Fruit fly (Drosophila melanogaster) whole organism, wandering third instar larva: ENCODE results near the gene CG32109.

Experiments
- Abd-B ChIP-seq: fragments of >200 bp; optimal IDR thresholded peaks from 2 replicates; lab custom pipeline; 2017; ENCODE audit warnings: missing biosample characterization, missing genetic modification characterization
- CG32264 ChIP-seq: fragments of 200-800 bp; sonication (Bioruptor generic); optimal IDR thresholded peaks from 2 replicates; lab custom pipeline; 2016; ENCODE audit warnings: missing biosample characterization, missing genetic modification characterization
- CG9705 ChIP-seq: fragments of 200-800 bp; sonication (Bioruptor generic); optimal IDR thresholded peaks from 2 replicates; lab custom pipeline; 2018; ENCODE audit warnings: missing biosample characterization, mild to moderate bottlenecking, missing genetic modification characterization
- CrebA ChIP-seq: fragments of 200-800 bp; sonication (Bioruptor generic); optimal IDR thresholded peaks from 2 replicates; lab custom pipeline; 2016; ENCODE audit warnings: missing biosample characterization, mild to moderate bottlenecking, missing genetic modification characterization, borderline replicate concordance
- Dif ChIP-seq: fragments of 200-275, 200-300 bp; sonication (Bioruptor generic); optimal IDR thresholded peaks from 2 replicates; lab custom pipeline; 2018; ENCODE audit warnings: missing biosample characterization, missing genetic modification characterization; ENCODE audit not compliant: partially characterized antibody
- GATAd ChIP-seq: sonication (Bioruptor generic); optimal IDR thresholded peaks from 2 replicates; lab custom pipeline; 2016; ENCODE audit warnings: missing biosample characterization, missing genetic modification characterization
- HLH106 ChIP-seq: fragments of 200-800 bp; optimal IDR thresholded peaks from 3 replicates; lab custom pipeline; 2019; ENCODE audit warnings: missing biosample characterization, mild to moderate bottlenecking, missing genetic modification characterization, moderate library complexity
- Hnf4 ChIP-seq: fragments of 200-800 bp; sonication (Bioruptor generic); optimal IDR thresholded peaks from 2 replicates; lab custom pipeline; 2016; ENCODE audit warnings: missing biosample characterization, mild to moderate bottlenecking, missing genetic modification characterization
- Hr78 ChIP-seq: fragments of >200 bp; optimal IDR thresholded peaks from 2 replicates; lab custom pipeline; 2017; ENCODE audit warnings: missing biosample characterization, missing genetic modification characterization
- Hr83 ChIP-seq: fragments of 200-300 bp; sonication (Bioruptor generic); optimal IDR thresholded peaks from 2 replicates; lab custom pipeline; 2016; ENCODE audit warnings: missing biosample characterization, mild to moderate bottlenecking, missing genetic modification characterization, moderate library complexity; ENCODE audit not compliant: poor library complexity, severe bottlenecking
- Jra ChIP-seq: sonication (Bioruptor generic); optimal IDR thresholded peaks from 2 replicates; lab custom pipeline; 2016; ENCODE audit warnings: missing biosample characterization, missing genetic modification characterization
- Mio ChIP-seq: sonication (Bioruptor generic); optimal IDR thresholded peaks from 2 replicates; lab custom pipeline; 2016; ENCODE audit warnings: missing biosample characterization, missing genetic modification characterization
- Myc ChIP-seq: fragments of >200 bp; optimal IDR thresholded peaks from 2 replicates; lab custom pipeline; 2017
- N ChIP-seq: fragments of >200 bp; optimal IDR thresholded peaks from 2 replicates; lab custom pipeline; 2018; ENCODE audit warnings: missing biosample characterization, missing external identifiers, missing genetic modification characterization
- OdsH ChIP-seq: fragments of 200-800 bp; sonication (Bioruptor generic); optimal IDR thresholded peaks from 2 replicates; lab custom pipeline; 2016; ENCODE audit warnings: missing biosample characterization, mild to moderate bottlenecking, missing genetic modification characterization
- Rel ChIP-seq, 2 experiments: fragments of 200-800 bp; sonication (Bioruptor generic) in 1 of 2; optimal IDR thresholded peaks; 2 replicates in 1 of 2; 3 replicates in 1 of 2; lab custom pipeline; 2016 to 2019; ENCODE audit warnings: mild to moderate bottlenecking in 2 of 2, missing biosample characterization in 2 of 2, missing genetic modification characterization in 2 of 2, moderate library complexity in 1 of 2
- Sp1 ChIP-seq: fragments of 200-800 bp; sonication (Bioruptor generic); optimal IDR thresholded peaks from 3 replicates; lab custom pipeline; 2019; ENCODE audit warnings: missing biosample characterization, mild to moderate bottlenecking, missing genetic modification characterization, moderate library complexity
- Vsx2 ChIP-seq: fragments of 200-300, 225-300 bp; sonication (Bioruptor generic); optimal IDR thresholded peaks from 2 replicates; lab custom pipeline; 2018; ENCODE audit warnings: missing biosample characterization, missing genetic modification characterization; ENCODE audit not compliant: partially characterized antibody
- br ChIP-seq: fragments of 200-800 bp; sonication (Bioruptor generic); optimal IDR thresholded peaks from 2 replicates; lab custom pipeline; 2016; ENCODE audit warnings: missing biosample characterization, missing genetic modification characterization
- brk ChIP-seq: fragments of 200-800 bp; sonication (Bioruptor generic); optimal IDR thresholded peaks from 2 replicates; lab custom pipeline; 2016; ENCODE audit warnings: missing biosample characterization, mild to moderate bottlenecking, missing genetic modification characterization
- dl ChIP-seq, 2 experiments: fragments of 175-275, 200-275 bp in 1 of 2; fragments of 200-275 bp in 1 of 2; sonication (Bioruptor generic); optimal IDR thresholded peaks; lab custom pipeline; 2018; ENCODE audit warnings: mild to moderate bottlenecking in 2 of 2, missing biosample characterization in 2 of 2, missing genetic modification characterization in 2 of 2, moderate library complexity in 2 of 2; ENCODE audit not compliant: partially characterized antibody in 2 of 2, insufficient read depth in 1 of 2
- dmrt93B ChIP-seq: fragments of 200-800 bp; sonication (Bioruptor generic); optimal IDR thresholded peaks from 2 replicates; lab custom pipeline; 2018; ENCODE audit warnings: missing biosample characterization, mild to moderate bottlenecking, missing genetic modification characterization
- dsf ChIP-seq: sonication (Bioruptor generic); optimal IDR thresholded peaks from 2 replicates; lab custom pipeline; 2016; ENCODE audit warnings: missing biosample characterization, missing genetic modification characterization, borderline replicate concordance
- ey ChIP-seq: fragments of 200-800 bp; sonication (Bioruptor generic); optimal IDR thresholded peaks from 2 replicates; lab custom pipeline; 2016; ENCODE audit warnings: missing biosample characterization, missing genetic modification characterization
- foxo ChIP-seq, 2 experiments: fragments of 200-800 bp; sonication (Bioruptor generic); optimal IDR thresholded peaks; 2 replicates in 1 of 2; 3 replicates in 1 of 2; lab custom pipeline; 2016 to 2017; ENCODE audit warnings: missing biosample characterization in 2 of 2, missing genetic modification characterization in 2 of 2
- fru ChIP-seq: fragments of 200-800 bp; sonication (Bioruptor generic); optimal IDR thresholded peaks from 3 replicates; lab custom pipeline; 2016; ENCODE audit warnings: missing biosample characterization, mild to moderate bottlenecking, missing genetic modification characterization
- h ChIP-seq: fragments of 200-800 bp; sonication (Bioruptor generic); optimal IDR thresholded peaks from 3 replicates; lab custom pipeline; 2016; ENCODE audit warnings: missing biosample characterization, mild to moderate bottlenecking, missing genetic modification characterization
- jim ChIP-seq: fragments of 175-275, 200-325 bp; sonication (Bioruptor generic); optimal IDR thresholded peaks from 2 replicates; lab custom pipeline; 2016; ENCODE audit warnings: missing biosample characterization, mild to moderate bottlenecking, missing genetic modification characterization
- lola ChIP-seq: fragments of >200 bp; optimal IDR thresholded peaks from 2 replicates; lab custom pipeline; 2017; ENCODE audit warnings: missing biosample characterization, missing genetic modification characterization
- pan ChIP-seq: fragments of >200 bp; optimal IDR thresholded peaks from 2 replicates; lab custom pipeline; 2017
- psq ChIP-seq: fragments of 200-800 bp; sonication (Bioruptor generic); optimal IDR thresholded peaks from 3 replicates; lab custom pipeline; 2017; ENCODE audit warnings: missing biosample characterization, mild to moderate bottlenecking, missing genetic modification characterization, moderate library complexity
- rgr ChIP-seq: fragments of 200-800 bp; sonication (Bioruptor generic); optimal IDR thresholded peaks from 3 replicates; lab custom pipeline; 2016; ENCODE audit warnings: missing biosample characterization, mild to moderate bottlenecking, missing genetic modification characterization
- sage ChIP-seq: fragments of 200-800 bp; sonication (Bioruptor generic); optimal IDR thresholded peaks from 2 replicates; lab custom pipeline; 2016; ENCODE audit warnings: missing biosample characterization, mild to moderate bottlenecking, missing genetic modification characterization
- sv ChIP-seq: fragments of 200-800 bp; sonication (Bioruptor generic); optimal IDR thresholded peaks from 3 replicates; lab custom pipeline; 2016; ENCODE audit warnings: missing biosample characterization, missing genetic modification characterization
- tai ChIP-seq: sonication (Bioruptor generic); optimal IDR thresholded peaks from 2 replicates; lab custom pipeline; 2016; ENCODE audit warnings: missing biosample characterization, missing genetic modification characterization
- usp ChIP-seq: fragments of >200 bp; optimal IDR thresholded peaks from 2 replicates; lab custom pipeline; 2017; ENCODE audit warnings: missing biosample characterization, missing genetic modification characterization
- woc ChIP-seq: sonication (Bioruptor generic); optimal IDR thresholded peaks from 2 replicates; lab custom pipeline; 2016; ENCODE audit warnings: missing biosample characterization, mild to moderate bottlenecking, missing genetic modification characterization

CG32109 gene

DNA sequence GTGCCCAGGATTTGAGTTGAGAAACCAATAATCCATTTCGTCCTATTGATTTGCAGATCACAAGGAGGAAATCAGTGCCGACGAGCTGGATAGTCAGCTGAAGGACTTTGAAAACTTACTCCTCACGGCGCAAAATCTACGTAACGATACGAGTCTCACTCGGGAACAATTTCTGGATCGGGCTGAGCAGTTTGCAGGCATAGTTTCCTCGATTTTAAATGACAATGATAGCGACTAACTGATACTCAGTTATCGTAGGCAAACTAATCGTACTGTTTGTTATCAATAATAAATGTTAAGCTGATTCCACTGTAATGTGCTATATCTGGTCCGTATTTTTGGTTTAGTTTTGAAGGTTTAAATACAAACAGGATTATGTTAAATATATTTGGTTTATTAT lies 1.1 kb downstream of the CG32109 start:
- TF ChIP-seq Abd-B (GFP tag; lab: Kevin White, UChicago) (no peak), usp (GFP tag; lab: Kevin White, UChicago) (no peak), dmrt93B (GFP tag; lab: Kevin White, UChicago) (no peak), foxo (GFP tag; optimal IDR thresholded peaks at IDR 0.05; lab: Kevin White, UChicago) (no peak), dsf (GFP tag; lab: Kevin White, UChicago) (no peak), Hr83 (GFP tag; lab: Kevin White, UChicago) (no peak), CG32264 (GFP tag; lab: Kevin White, UChicago) (no peak), Sp1 (GFP tag; lab: Kevin White, UChicago) (no peak), sv (GFP tag; lab: Kevin White, UChicago) (no peak), pan (lab: Kevin White, UChicago) (no peak), CrebA (GFP tag; lab: Kevin White, UChicago) (no peak)

DNA sequence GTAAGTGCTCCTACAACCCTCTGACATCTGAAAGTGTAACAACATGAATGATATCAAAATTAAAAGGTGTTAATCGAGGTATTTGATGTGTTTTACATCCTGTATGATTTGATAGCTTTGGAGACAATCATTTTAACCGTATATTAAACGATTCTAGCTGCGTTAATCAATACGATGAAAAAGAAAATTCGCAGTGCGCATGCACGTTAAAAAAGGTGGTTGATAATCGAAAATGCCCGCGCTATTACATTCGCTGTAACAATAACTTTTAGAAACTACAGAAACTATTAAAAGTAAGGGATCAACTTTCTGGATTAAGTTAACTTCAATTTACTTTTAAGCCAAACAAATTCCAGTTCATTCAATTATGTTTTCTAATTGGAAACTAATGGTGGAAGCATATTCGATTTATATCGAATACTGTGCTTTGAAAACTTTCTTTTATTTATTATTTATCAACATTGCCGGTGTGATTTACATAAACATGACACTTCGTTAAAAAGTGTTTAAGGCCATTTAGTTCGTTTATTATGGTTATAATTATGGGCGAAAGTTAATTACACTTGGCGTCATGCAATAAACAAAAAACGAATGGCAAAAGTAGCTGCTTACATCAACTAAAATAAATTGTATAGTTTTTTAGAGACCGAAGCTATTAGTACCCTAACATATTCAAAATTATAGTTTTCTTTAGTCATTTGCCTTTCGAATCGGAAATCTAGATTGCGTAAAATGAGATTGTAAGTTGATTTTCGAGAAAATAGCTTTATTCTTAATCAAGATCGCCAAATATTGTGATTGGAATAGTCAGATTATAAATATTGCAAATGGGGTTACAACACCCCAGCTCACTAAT lies 3.8 kb downstream of the CG32109 start:
- no peak for TF ChIP-seq CG9705
- TF ChIP-seq pan (lab: Kevin White, UChicago), result no peak
- TF ChIP-seq Myc, result no peak
- TF ChIP-seq sv (GFP tag; lab: Kevin White, UChicago), result no peak
- TF ChIP-seq sage (GFP tag; lab: Kevin White, UChicago), result no peak
- no peak for TF ChIP-seq fru
- no peak for TF ChIP-seq GATAd (GFP tag; lab: Kevin White, UChicago)
- no peak for TF ChIP-seq Hnf4
- TF ChIP-seq dsf (GFP tag; lab: Kevin White, UChicago), result no peak
- TF ChIP-seq lola (GFP tag; lab: Kevin White, UChicago), result no peak
- no peak for TF ChIP-seq Hr83 (GFP tag; lab: Kevin White, UChicago)
- TF ChIP-seq woc, result no peak
- no peak for TF ChIP-seq Jra (GFP tag; lab: Kevin White, UChicago)
- no peak for TF ChIP-seq Abd-B (GFP tag; lab: Kevin White, UChicago)
- no peak for TF ChIP-seq OdsH (GFP tag; lab: Kevin White, UChicago)

DNA sequence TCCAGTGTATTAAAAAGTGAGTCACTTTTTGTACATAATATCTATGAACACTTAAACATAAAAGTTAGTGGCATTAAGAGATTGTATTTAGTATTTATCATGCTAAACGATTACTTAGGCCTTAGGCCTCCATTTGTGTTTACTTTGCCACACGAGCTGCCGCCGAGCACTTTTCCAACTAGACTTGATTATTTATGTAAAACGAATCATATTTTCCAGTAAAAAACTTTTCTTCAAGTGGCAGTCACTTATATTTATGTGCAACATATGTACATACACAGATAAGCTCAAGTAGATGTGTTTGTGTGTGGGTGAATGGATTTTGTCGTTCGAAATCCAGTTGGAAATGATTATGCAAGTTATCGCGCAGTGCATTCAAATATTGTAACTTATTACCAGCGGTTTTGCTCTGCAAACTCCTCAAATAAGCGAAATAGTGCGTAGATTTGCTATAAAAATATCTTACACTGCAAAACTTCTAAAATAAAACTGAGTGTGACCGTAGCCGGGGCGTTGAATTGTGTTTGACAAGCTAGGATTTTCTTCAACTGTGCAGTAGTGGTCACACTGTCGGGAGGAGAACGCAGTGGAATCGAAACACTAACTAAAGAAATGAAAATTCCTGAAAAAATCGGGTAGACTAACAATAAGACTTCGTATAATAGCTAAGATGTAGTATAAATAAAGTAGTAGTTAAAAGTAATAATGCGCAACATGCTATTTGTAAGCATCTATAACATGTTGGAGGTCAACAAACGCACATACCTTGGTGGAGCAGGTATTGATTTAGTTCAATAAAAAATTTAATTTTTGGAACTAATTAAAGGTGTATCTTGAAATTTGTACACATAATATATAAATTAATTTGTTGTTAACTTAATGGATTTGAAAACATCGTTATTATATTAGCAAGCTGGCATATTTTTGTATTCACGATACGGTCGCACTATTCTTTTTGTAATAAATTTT lies 4.7 kb downstream of the CG32109 start, which contains the start of the genes Klc and CG10984:
Gene Klc, minus strand, starts transcription at position 490 of the 969 bp plus-strand sequence.
Gene CG10984, plus strand, starts transcription at position 553 of the 969 bp plus-strand sequence.
- TF ChIP-seq GATAd (GFP tag; lab: Kevin White, UChicago), result no peak
- TF ChIP-seq Mio (GFP tag; lab: Kevin White, UChicago), result no peak
- no peak for TF ChIP-seq pan (lab: Kevin White, UChicago)
- TF ChIP-seq Hr78 (GFP tag; lab: Kevin White, UChicago), result no peak
- no peak for TF ChIP-seq Abd-B (GFP tag; lab: Kevin White, UChicago)
- TF ChIP-seq dsf (GFP tag; lab: Kevin White, UChicago), result no peak
- no peak for TF ChIP-seq dmrt93B (GFP tag; lab: Kevin White, UChicago)
- peak; percentile 17 for TF ChIP-seq sv (GFP tag; lab: Kevin White, UChicago)
- TF ChIP-seq lola (GFP tag; lab: Kevin White, UChicago), result no peak
- TF ChIP-seq N, result no peak
- no peak for TF ChIP-seq Sp1 (GFP tag; lab: Kevin White, UChicago)
- TF ChIP-seq fru, result no peak
- TF ChIP-seq rgr (GFP tag; lab: Kevin White, UChicago), result peak; percentile 79
- TF ChIP-seq CrebA (GFP tag; lab: Kevin White, UChicago), result no peak
- no peak for TF ChIP-seq HLH106 (tag; lab: Kevin White, UChicago)
- TF ChIP-seq Dif (GFP tag; lab: Kevin White, UChicago), result no peak
- TF ChIP-seq woc, result peak; percentile 42
- TF ChIP-seq tai (GFP tag; lab: Kevin White, UChicago), result peak; percentile 5
- no peak for TF ChIP-seq foxo (GFP tag; optimal IDR thresholded peaks at IDR 0.05; lab: Kevin White, UChicago)
- no peak for TF ChIP-seq usp (GFP tag; lab: Kevin White, UChicago)
- TF ChIP-seq h, result no peak
- peak; percentile 82 for TF ChIP-seq ey (GFP tag; lab: Kevin White, UChicago)
- TF ChIP-seq Hr83 (GFP tag; lab: Kevin White, UChicago), result no peak
- no peak for TF ChIP-seq CG9705
- no peak for TF ChIP-seq Rel (GFP tag; optimal IDR thresholded peaks at IDR 0.05; lab: Kevin White, UChicago)
- no peak for TF ChIP-seq Rel (tag; optimal IDR thresholded peaks at IDR 0.05; lab: Kevin White, UChicago)
- no peak for TF ChIP-seq br (GFP tag; lab: Kevin White, UChicago)
- peak; percentile 40 for TF ChIP-seq Jra (GFP tag; lab: Kevin White, UChicago)
- TF ChIP-seq Hnf4, result peak; percentile 61
- TF ChIP-seq Myc, result no peak
- peak; percentile 69 for TF ChIP-seq OdsH (GFP tag; lab: Kevin White, UChicago)
- TF ChIP-seq dl (GFP tag; optimal IDR thresholded peaks at IDR 0.05; lab: Kevin White, UChicago; ENCODE audit: insufficient read depth in 1 of 2, partially characterized antibody in 2 of 2), result no peak
- TF ChIP-seq brk (GFP tag; lab: Kevin White, UChicago), result peak; percentile 12
- peak; percentile 55 for TF ChIP-seq sage (GFP tag; lab: Kevin White, UChicago)
- no peak for TF ChIP-seq jim (GFP tag; lab: Kevin White, UChicago)
- TF ChIP-seq psq (GFP tag; lab: Kevin White, UChicago), result peak; percentile 55
- TF ChIP-seq CG32264 (GFP tag; lab: Kevin White, UChicago), result peak; percentile 17
- TF ChIP-seq Vsx2 (GFP tag; lab: Kevin White, UChicago), result no peak
